Fruit fly (Drosophila melanogaster) whole organism, embryonic: ENCODE data around the gene CG43203.

Source experiments
- Antp ChIP-seq: fragments of 200-800 bp; sonication (Bioruptor generic); optimal IDR thresholded peaks from 3 replicates; lab custom pipeline; 2016; ENCODE audit warnings: missing biosample characterization, missing genetic modification characterization
- Bdp1 ChIP-seq: fragments of 200-800 bp; sonication (Bioruptor generic); optimal IDR thresholded peaks from 3 replicates; lab custom pipeline; 2016; ENCODE audit warnings: missing biosample characterization, missing genetic modification characterization
- CG10959 ChIP-seq: fragments of 200-800 bp; sonication (Bioruptor generic); IDR thresholded peaks from 2 replicates; pipeline ENCODE4 v1.3.6; 2022; ENCODE audit warnings: missing biosample characterization, missing genetic modification characterization
- CG11504 ChIP-seq: fragments of 200-800 bp; sonication (Bioruptor generic); optimal IDR thresholded peaks from 3 replicates; lab custom pipeline; 2019; ENCODE audit warnings: missing biosample characterization, mild to moderate bottlenecking, missing genetic modification characterization, moderate library complexity
- CG11696 ChIP-seq: fragments of 200-800 bp; sonication (Bioruptor generic); IDR thresholded peaks from 2 replicates; pipeline ENCODE4 v1.3.6; 2022; ENCODE audit warnings: missing biosample characterization, missing genetic modification characterization
- CG14710 ChIP-seq: fragments of 200-800 bp; sonication (Bioruptor generic); optimal IDR thresholded peaks from 3 replicates; lab custom pipeline; 2019; ENCODE audit warnings: missing biosample characterization, mild to moderate bottlenecking, missing genetic modification characterization, moderate library complexity
- CG15696 ChIP-seq: fragments of 200-800 bp; sonication (Bioruptor generic); optimal IDR thresholded peaks from 2 replicates; lab custom pipeline; 2019; ENCODE audit warnings: missing biosample characterization, mild to moderate bottlenecking, missing genetic modification characterization, moderate library complexity
- CG16779 ChIP-seq: fragments of 200-800 bp; sonication (Bioruptor generic); IDR thresholded peaks from 2 replicates; pipeline ENCODE4 v1.3.6; 2022; ENCODE audit warnings: missing biosample characterization, missing genetic modification characterization
- CG16813 ChIP-seq: fragments of 200-800 bp; sonication (Bioruptor generic); IDR thresholded peaks from 3 replicates; pipeline ENCODE4 v1.3.6; 2022; ENCODE audit warnings: missing biosample characterization, missing genetic modification characterization; ENCODE audit not compliant: partially characterized antibody
- CG17385 ChIP-seq: fragments of 200-800 bp; sonication (Bioruptor generic); optimal IDR thresholded peaks from 3 replicates; lab custom pipeline; 2018; ENCODE audit warnings: missing biosample characterization, mild to moderate bottlenecking, missing genetic modification characterization
- CG2199 ChIP-seq: fragments of 200-800 bp; sonication (Bioruptor generic); IDR thresholded peaks from 3 replicates; pipeline ENCODE4 v1.3.6; 2022; ENCODE audit warnings: missing biosample characterization, missing genetic modification characterization
- CG3163 ChIP-seq: fragments of 200-800 bp; sonication (Bioruptor generic); optimal IDR thresholded peaks from 3 replicates; lab custom pipeline; 2016; ENCODE audit warnings: missing biosample characterization, missing genetic modification characterization
- CG4328 ChIP-seq: fragments of 200-800 bp; sonication (Bioruptor generic); optimal IDR thresholded peaks from 3 replicates; lab custom pipeline; 2017; ENCODE audit warnings: missing biosample characterization, missing genetic modification reagents, missing genetic modification characterization
- CG6175 ChIP-seq: fragments of 200-800 bp; sonication (Bioruptor generic); IDR thresholded peaks from 3 replicates; pipeline ENCODE4 v1.3.6; 2022; ENCODE audit warnings: missing biosample characterization, missing genetic modification characterization
- CG6791 ChIP-seq: fragments of 200-800 bp; sonication (Bioruptor generic); IDR thresholded peaks from 3 replicates; pipeline ENCODE4 v1.3.6; 2022; ENCODE audit warnings: missing biosample characterization, missing genetic modification characterization; ENCODE audit not compliant: partially characterized antibody
- CG7839 ChIP-seq: fragments of 200-800 bp; sonication (Bioruptor generic); optimal IDR thresholded peaks from 3 replicates; lab custom pipeline; 2018; ENCODE audit warnings: missing biosample characterization, mild to moderate bottlenecking, missing genetic modification characterization, moderate library complexity
- CG9932 ChIP-seq: fragments of 200-800 bp; sonication (Bioruptor generic); IDR thresholded peaks from 2 replicates; pipeline ENCODE4 v1.3.6; 2022; ENCODE audit warnings: missing biosample characterization, missing genetic modification characterization
- CkIIα-i1 ChIP-seq: fragments of 200-800 bp; sonication (Bioruptor generic); IDR thresholded peaks from 2 replicates; pipeline ENCODE4 v1.3.6; 2022; ENCODE audit warnings: missing biosample characterization, missing genetic modification characterization
- Dll ChIP-seq: fragments of 200-800 bp; sonication (Bioruptor generic); IDR thresholded peaks from 4 replicates; pipeline ENCODE4 v1.3.6; 2022; ENCODE audit warnings: missing biosample characterization, missing genetic modification characterization; ENCODE audit not compliant: partially characterized antibody
- Drgx ChIP-seq: fragments of 200-800 bp; sonication (Bioruptor generic); IDR thresholded peaks from 2 replicates; pipeline ENCODE4 v1.3.6; 2022; ENCODE audit warnings: missing biosample characterization, missing genetic modification characterization
- E2f1 ChIP-seq: fragments of 200-800 bp; sonication (Bioruptor generic); IDR thresholded peaks from 2 replicates; pipeline ENCODE4 v1.3.6; 2022; ENCODE audit warnings: missing biosample characterization, missing genetic modification characterization
- Meics ChIP-seq: fragments of 200-800 bp; sonication (Bioruptor generic); optimal IDR thresholded peaks from 2 replicates; lab custom pipeline; 2017; ENCODE audit warnings: missing biosample characterization, mild to moderate bottlenecking, missing genetic modification characterization
- Mes4 ChIP-seq: fragments of 200-800 bp; sonication (Bioruptor generic); optimal IDR thresholded peaks from 2 replicates; lab custom pipeline; 2016; ENCODE audit warnings: missing biosample characterization, missing genetic modification characterization
- Opbp ChIP-seq: fragments of 200-800 bp; sonication (Bioruptor generic); IDR thresholded peaks from 3 replicates; pipeline ENCODE4 v1.3.6; 2022; ENCODE audit warnings: missing biosample characterization, missing genetic modification characterization; ENCODE audit not compliant: partially characterized antibody
- Poxn ChIP-seq: fragments of 200-800 bp; sonication (Bioruptor generic); IDR thresholded peaks from 2 replicates; pipeline ENCODE4 v1.3.6; 2022; ENCODE audit warnings: missing biosample characterization, missing genetic modification characterization
- Sox102F ChIP-seq: fragments of 200-800 bp; sonication (Bioruptor generic); optimal IDR thresholded peaks from 2 replicates; lab custom pipeline; 2018; ENCODE audit warnings: missing biosample characterization, mild to moderate bottlenecking, missing genetic modification characterization, moderate library complexity
- Ssrp ChIP-seq: fragments of 200-800 bp; sonication (Bioruptor generic); optimal IDR thresholded peaks from 2 replicates; lab custom pipeline; 2018; ENCODE audit warnings: missing biosample characterization, mild to moderate bottlenecking, missing genetic modification characterization, moderate library complexity
- Vsx1 ChIP-seq: fragments of 200-800 bp; sonication (Bioruptor generic); optimal IDR thresholded peaks from 2 replicates; lab custom pipeline; 2017; ENCODE audit warnings: missing biosample characterization, mild to moderate bottlenecking, missing genetic modification characterization, missing genetic modification reagents
- btn ChIP-seq: fragments of 200-800 bp; sonication (Bioruptor generic); optimal IDR thresholded peaks from 2 replicates; lab custom pipeline; 2016; ENCODE audit warnings: missing biosample characterization, missing genetic modification characterization
- chinmo ChIP-seq: fragments of 200-800 bp; sonication (Bioruptor generic); IDR thresholded peaks from 4 replicates; pipeline ENCODE4 v1.3.6; 2022; ENCODE audit warnings: missing biosample characterization, missing genetic modification characterization; ENCODE audit not compliant: partially characterized antibody
- crc ChIP-seq: fragments of 200-800 bp; sonication (Bioruptor generic); optimal IDR thresholded peaks from 2 replicates; lab custom pipeline; 2016; ENCODE audit warnings: missing biosample characterization, missing genetic modification characterization
- disco-r ChIP-seq: fragments of 200-800 bp; sonication (Bioruptor generic); optimal IDR thresholded peaks from 2 replicates; lab custom pipeline; 2016; ENCODE audit warnings: missing biosample characterization, missing genetic modification characterization
- dmrt99B ChIP-seq: fragments of 200-800 bp; sonication (Bioruptor generic); optimal IDR thresholded peaks from 2 replicates; lab custom pipeline; 2018; ENCODE audit warnings: missing biosample characterization, mild to moderate bottlenecking, missing genetic modification characterization, moderate library complexity
- ewg ChIP-seq: fragments of 200-800 bp; sonication (Bioruptor generic); optimal IDR thresholded peaks from 3 replicates; lab custom pipeline; 2017; ENCODE audit warnings: mild to moderate bottlenecking, missing biosample characterization, missing genetic modification reagents, missing genetic modification characterization
- hbn ChIP-seq: fragments of 200-800 bp; sonication (Bioruptor generic); IDR thresholded peaks from 2 replicates; pipeline ENCODE4 v1.3.6; 2022; ENCODE audit warnings: missing biosample characterization, missing genetic modification characterization; ENCODE audit not compliant: partially characterized antibody
- hkb ChIP-seq, 2 experiments: fragments of 200-800 bp in 1 of 2; fragments of >200 bp in 1 of 2; sonication (Bioruptor generic) in 1 of 2; IDR thresholded peaks in 1 of 2; optimal IDR thresholded peaks in 1 of 2; 2 replicates each; pipeline versions ENCODE4 v1.3.6 to Lab custom; 2017 to 2022; ENCODE audit warnings: missing biosample characterization in 1 of 2, missing genetic modification characterization in 1 of 2
- kay ChIP-seq: fragments of 200-800 bp; sonication (Bioruptor generic); optimal IDR thresholded peaks from 2 replicates; lab custom pipeline; 2016; ENCODE audit warnings: missing biosample characterization, missing genetic modification characterization
- knrl ChIP-seq: fragments of 200-800 bp; sonication (Bioruptor generic); IDR thresholded peaks from 3 replicates; pipeline ENCODE4 v1.3.6; 2022; ENCODE audit warnings: missing biosample characterization, missing genetic modification characterization; ENCODE audit not compliant: partially characterized antibody
- maf-S ChIP-seq: fragments of 200-800 bp; sonication (Bioruptor generic); optimal IDR thresholded peaks from 2 replicates; lab custom pipeline; 2016; ENCODE audit warnings: missing biosample characterization, missing genetic modification characterization
- mld ChIP-seq: fragments of 200-800 bp; sonication (Bioruptor generic); IDR thresholded peaks from 3 replicates; pipeline ENCODE4 v1.3.6; 2022; ENCODE audit warnings: missing biosample characterization, missing genetic modification characterization; ENCODE audit not compliant: partially characterized antibody
- pros ChIP-seq: fragments of 200-800 bp; sonication (Bioruptor generic); optimal IDR thresholded peaks from 3 replicates; lab custom pipeline; 2019; ENCODE audit warnings: missing biosample characterization, mild to moderate bottlenecking, missing genetic modification characterization, moderate library complexity
- ranshi ChIP-seq: fragments of 200-800 bp; sonication (Bioruptor generic); IDR thresholded peaks from 2 replicates; pipeline ENCODE4 v1.3.6; 2022; ENCODE audit warnings: missing biosample characterization, missing genetic modification characterization
- rib ChIP-seq: fragments of 200-800 bp; sonication (Bioruptor generic); IDR thresholded peaks from 2 replicates; pipeline ENCODE4 v1.3.6; 2022; ENCODE audit warnings: missing biosample characterization, missing genetic modification characterization
- ro ChIP-seq: fragments of 200-800 bp; sonication (Bioruptor generic); IDR thresholded peaks from 2 replicates; pipeline ENCODE4 v1.3.6; 2022; ENCODE audit warnings: missing biosample characterization, missing genetic modification characterization
- sd ChIP-seq: fragments of 200-800 bp; sonication (Bioruptor generic); optimal IDR thresholded peaks from 3 replicates; lab custom pipeline; 2018; ENCODE audit warnings: missing biosample characterization, mild to moderate bottlenecking, missing genetic modification characterization, moderate library complexity
- toy ChIP-seq: fragments of 200-800 bp; sonication (Bioruptor generic); IDR thresholded peaks from 2 replicates; pipeline ENCODE4 v1.3.6; 2022; ENCODE audit warnings: missing biosample characterization, missing genetic modification characterization
- unpg ChIP-seq: fragments of 200-800 bp; sonication (Bioruptor generic); optimal IDR thresholded peaks from 3 replicates; lab custom pipeline; 2018; ENCODE audit warnings: missing biosample characterization, mild to moderate bottlenecking, missing genetic modification characterization, moderate library complexity
- zen2 ChIP-seq: fragments of 200-800 bp; sonication (Bioruptor generic); IDR thresholded peaks from 3 replicates; pipeline ENCODE4 v1.3.6; 2022; ENCODE audit warnings: missing biosample characterization, missing genetic modification characterization; ENCODE audit not compliant: partially characterized antibody

CG43203 gene

DNA sequence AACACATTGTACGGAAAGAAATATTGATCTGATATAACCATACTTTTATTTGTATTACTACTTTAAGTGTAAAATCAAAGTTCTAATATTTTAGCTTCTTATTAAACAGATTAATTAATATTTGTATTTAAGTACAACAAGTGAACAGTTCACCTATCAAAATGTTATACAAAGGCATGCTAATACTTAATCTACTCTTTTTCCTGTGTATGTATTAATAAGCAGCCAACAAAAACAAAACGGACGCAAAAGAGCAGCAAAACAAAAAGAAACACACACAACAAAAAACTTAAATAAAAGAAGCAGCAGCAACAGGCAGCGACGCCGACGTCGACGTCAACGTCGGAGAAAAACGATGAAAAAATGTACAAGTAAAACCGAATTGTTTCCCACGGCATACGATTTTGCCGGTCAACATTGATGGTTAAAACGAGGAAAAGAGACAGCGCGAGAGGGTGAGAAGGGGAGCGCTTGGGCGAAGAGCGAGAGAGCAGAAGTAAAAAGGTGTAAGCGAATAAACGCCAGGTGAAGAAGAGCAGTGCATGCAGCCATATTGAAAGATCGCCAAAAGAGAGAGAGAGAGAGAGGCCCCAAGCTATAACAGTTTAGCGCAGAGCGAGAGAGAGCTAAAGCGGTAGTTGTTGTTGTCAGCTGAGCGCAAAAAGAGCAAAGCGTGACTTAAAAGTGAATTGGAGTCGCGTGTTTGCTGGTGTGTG is 32.2 kb upstream of the CG43203 start (continued):
- TF ChIP-seq knrl (no peak), rib (GFP tag; lab: Robert Waterston, UW) (peak; percentile 62; the same call in 1 of the 2 replicates), crc (no peak), Ssrp (tag; lab: Kevin White, UChicago) (peak; percentile 3), Drgx (GFP tag; lab: Robert Waterston, UW) (peak; percentile 64), Dll (GFP tag; lab: Robert Waterston, UW) (peak; percentile 62; the same call in 2 of the 4 replicates), Opbp (GFP tag; lab: Robert Waterston, UW) (no peak), Mes4 (no peak), ranshi (GFP tag; lab: Robert Waterston, UW) (no peak), dmrt99B (peak; percentile 51), hkb (optimal IDR thresholded peaks at IDR 0.05; lab: Kevin White, UChicago) (no peak), hkb (GFP tag; IDR thresholded peaks at IDR 0.05; lab: Robert Waterston, UW) (no peak), CG4328 (GFP tag; lab: Kevin White, UChicago) (no peak), Vsx1 (GFP tag; lab: Kevin White, UChicago) (no peak), Sox102F (GFP tag; lab: Kevin White, UChicago) (peak; percentile 42), CG2199 (0 out of 3 replicates have a peak, but pooled peaks have one; percentile 45), ewg (GFP tag; lab: Kevin White, UChicago) (no peak), CG6175 (no peak), hbn (peak; percentile 44; the same call in 1 of the 2 replicates), CG15696 (tag; lab: Kevin White, UChicago) (no peak), toy (no peak), CG10959 (GFP tag; lab: Robert Waterston, UW) (no peak), CG16779 (GFP tag; lab: Robert Waterston, UW) (no peak), disco-r (GFP tag; lab: Kevin White, UChicago) (no peak), CkIIα-i1 (no peak), mld (GFP tag; lab: Robert Waterston, UW) (no peak), kay (no peak), btn (GFP tag; lab: Kevin White, UChicago) (no peak), CG11504 (tag; lab: Kevin White, UChicago) (peak; percentile 22), CG6791 (GFP tag; lab: Robert Waterston, UW) (no peak), CG11696 (GFP tag; lab: Robert Waterston, UW) (no peak), ro (GFP tag; lab: Robert Waterston, UW) (no peak), E2f1 (GFP tag; lab: Robert Waterston, UW) (no peak), CG9932 (GFP tag; lab: Robert Waterston, UW) (no peak), CG16813 (no peak), sd (tag; lab: Kevin White, UChicago) (peak; percentile 34), Antp (GFP tag; lab: Kevin White, UChicago) (no peak), unpg (GFP tag; lab: Kevin White, UChicago) (no peak), CG14710 (tag; lab: Kevin White, UChicago) (peak; percentile 3), Bdp1 (GFP tag; lab: Kevin White, UChicago) (no peak), CG7839 (tag; lab: Kevin White, UChicago) (peak; percentile 7), CG3163 (GFP tag; lab: Kevin White, UChicago) (peak; percentile 71), CG17385 (GFP tag; lab: Kevin White, UChicago) (peak; percentile 32), Meics (no peak), zen2 (GFP tag; lab: Robert Waterston, UW) (peak; percentile 59; the same call in 2 of the 3 replicates), Poxn (GFP tag; lab: Robert Waterston, UW) (no peak), maf-S (GFP tag; lab: Kevin White, UChicago) (no peak), chinmo (peak; percentile 98), pros (GFP tag; lab: Kevin White, UChicago) (peak; percentile 62)
